Worm (Caenorhabditis elegans) whole organism, late embryonic: Measurements from ENCODE around the gene col-123.

Experiments used
- C08G9.2 ChIP-seq: sonication (generic microtip); optimal IDR thresholded peaks from 2 replicates; lab custom pipeline; 2016; ENCODE audit warnings: mild to moderate bottlenecking, missing genetic modification characterization, moderate library complexity, missing compliant biosample characterization
- F13H6.1 ChIP-seq: sonication (generic microtip); optimal IDR thresholded peaks from 2 replicates; lab custom pipeline; 2016; ENCODE audit warnings: missing genetic modification characterization, missing compliant biosample characterization
- K02D7.2 ChIP-seq: sonication (generic microtip); optimal IDR thresholded peaks from 2 replicates; lab custom pipeline; 2017; ENCODE audit warnings: mild to moderate bottlenecking, missing genetic modification characterization, missing compliant biosample characterization
- T23F11.4 ChIP-seq: fragments of 200-800 bp; sonication (Bioruptor generic); optimal IDR thresholded peaks from 2 replicates; lab custom pipeline; 2018; ENCODE audit warnings: mild to moderate bottlenecking, missing genetic modification characterization, missing compliant biosample characterization
- Y22D7AL.16 ChIP-seq: sonication (generic microtip); optimal IDR thresholded peaks from 2 replicates; lab custom pipeline; 2016; ENCODE audit warnings: missing genetic modification characterization, missing compliant biosample characterization
- ama-1 ChIP-seq: fragments of 150-350 bp; optimal IDR thresholded peaks from 2 replicates; lab custom pipeline; 2014
- ceh-14 ChIP-seq: sonication (generic microtip); optimal IDR thresholded peaks from 2 replicates; lab custom pipeline; 2016; ENCODE audit warnings: missing genotype, missing genetic modification characterization, missing compliant biosample characterization
- ceh-2 ChIP-seq: sonication (generic microtip); optimal IDR thresholded peaks from 2 replicates; lab custom pipeline; 2016; ENCODE audit warnings: missing genotype, missing genetic modification characterization, missing compliant biosample characterization
- ceh-22 ChIP-seq: sonication (generic microtip); optimal IDR thresholded peaks from 2 replicates; lab custom pipeline; 2017; ENCODE audit warnings: missing biosample characterization, missing genetic modification characterization
- ceh-24 ChIP-seq: sonication (generic microtip); optimal IDR thresholded peaks from 2 replicates; lab custom pipeline; 2016; ENCODE audit warnings: mild to moderate bottlenecking, missing genetic modification characterization, missing compliant biosample characterization
- ceh-31 ChIP-seq: sonication (generic microtip); optimal IDR thresholded peaks from 2 replicates; lab custom pipeline; 2016; ENCODE audit warnings: missing genetic modification characterization, missing compliant biosample characterization
- ceh-45 ChIP-seq: fragments of 200-800 bp; sonication (Bioruptor generic); IDR thresholded peaks from 2 replicates; pipeline ENCODE4 v1.3.6; 2022; ENCODE audit warnings: missing genetic modification reagents, missing genetic modification characterization, missing compliant biosample characterization
- ceh-48 ChIP-seq: sonication (generic microtip); optimal IDR thresholded peaks from 2 replicates; lab custom pipeline; 2016; ENCODE audit warnings: missing genetic modification characterization, inconsistent platforms, missing compliant biosample characterization
- ceh-6 ChIP-seq: fragments of 200-800 bp; sonication (Bioruptor generic); optimal IDR thresholded peaks from 2 replicates; lab custom pipeline; 2018; ENCODE audit warnings: mild to moderate bottlenecking, missing genetic modification characterization, missing compliant biosample characterization
- che-1 ChIP-seq: sonication (generic microtip); optimal IDR thresholded peaks from 2 replicates; lab custom pipeline; 2016; ENCODE audit warnings: mild to moderate bottlenecking, missing genetic modification characterization, missing compliant biosample characterization
- dve-1 ChIP-seq: sonication (generic microtip); optimal IDR thresholded peaks from 2 replicates; lab custom pipeline; 2017; ENCODE audit warnings: antibody characterized with exemption, mild to moderate bottlenecking, missing genetic modification characterization, missing compliant biosample characterization
- elt-2 ChIP-seq: sonication (generic microtip); optimal IDR thresholded peaks from 2 replicates; lab custom pipeline; 2016; ENCODE audit warnings: missing genetic modification reagents, missing genetic modification characterization, missing compliant biosample characterization
- eyg-1 ChIP-seq: sonication (generic microtip); optimal IDR thresholded peaks from 2 replicates; lab custom pipeline; 2016; ENCODE audit warnings: missing genotype, missing genetic modification characterization, missing compliant biosample characterization
- fax-1 ChIP-seq: sonication (generic microtip); optimal IDR thresholded peaks from 2 replicates; lab custom pipeline; 2016; ENCODE audit warnings: missing genotype, missing genetic modification characterization, missing compliant biosample characterization
- fkh-6 ChIP-seq: sonication (generic microtip); optimal IDR thresholded peaks from 2 replicates; lab custom pipeline; 2016; ENCODE audit warnings: missing genetic modification characterization, missing compliant biosample characterization
- hlh-13 ChIP-seq: fragments of 200-800 bp; sonication (Bioruptor generic); optimal IDR thresholded peaks from 2 replicates; lab custom pipeline; 2018; ENCODE audit warnings: mild to moderate bottlenecking, missing genetic modification characterization, missing compliant biosample characterization
- hlh-6 ChIP-seq: sonication (generic microtip); optimal IDR thresholded peaks from 2 replicates; lab custom pipeline; 2016; ENCODE audit warnings: missing genotype, missing genetic modification characterization, missing compliant biosample characterization
- lin-11 ChIP-seq: fragments of 200-800 bp; sonication (Bioruptor generic); optimal IDR thresholded peaks from 2 replicates; lab custom pipeline; 2018; ENCODE audit warnings: mild to moderate bottlenecking, missing genetic modification characterization, missing compliant biosample characterization
- madf-2 ChIP-seq: sonication (generic microtip); optimal IDR thresholded peaks from 2 replicates; lab custom pipeline; 2017; ENCODE audit warnings: missing genetic modification characterization, missing compliant biosample characterization
- nhr-232 ChIP-seq: sonication (generic microtip); optimal IDR thresholded peaks from 2 replicates; lab custom pipeline; 2016; ENCODE audit warnings: missing genetic modification characterization, missing compliant biosample characterization
- odd-2 ChIP-seq: sonication (generic microtip); optimal IDR thresholded peaks from 2 replicates; lab custom pipeline; 2017; ENCODE audit warnings: antibody characterized with exemption, mild to moderate bottlenecking, missing genetic modification characterization, missing compliant biosample characterization
- pag-3 ChIP-seq: sonication (generic microtip); optimal IDR thresholded peaks from 2 replicates; lab custom pipeline; 2016; ENCODE audit warnings: missing compliant biosample characterization, missing genetic modification characterization, borderline replicate concordance
- pat-9 ChIP-seq: fragments of 200-800 bp; sonication (Bioruptor generic); optimal IDR thresholded peaks from 2 replicates; lab custom pipeline; 2018; ENCODE audit warnings: mild to moderate bottlenecking, missing genetic modification characterization, moderate library complexity, missing compliant biosample characterization
- pha-2 ChIP-seq: sonication (generic microtip); optimal IDR thresholded peaks from 2 replicates; lab custom pipeline; 2017; ENCODE audit warnings: mild to moderate bottlenecking, missing genetic modification characterization, missing compliant biosample characterization
- pqm-1 ChIP-seq: sonication (generic microtip); optimal IDR thresholded peaks from 2 replicates; lab custom pipeline; 2016; ENCODE audit warnings: missing genetic modification characterization, missing compliant biosample characterization
- pros-1 ChIP-seq: fragments of 150-350 bp; optimal IDR thresholded peaks from 2 replicates; lab custom pipeline; 2014; ENCODE audit warnings: missing biosample characterization, missing genetic modification reagents, missing genetic modification characterization
- sdc-2 ChIP-seq: sonication (generic microtip); optimal IDR thresholded peaks from 2 replicates; lab custom pipeline; 2016; ENCODE audit warnings: missing genotype, missing genetic modification characterization, missing compliant biosample characterization
- sox-4 ChIP-seq: sonication (generic microtip); optimal IDR thresholded peaks from 2 replicates; lab custom pipeline; 2017; ENCODE audit warnings: mild to moderate bottlenecking, missing genetic modification characterization, inconsistent platforms, missing compliant biosample characterization
- syd-9 ChIP-seq: sonication (generic microtip); optimal IDR thresholded peaks from 2 replicates; lab custom pipeline; 2016; ENCODE audit warnings: mild to moderate bottlenecking, missing genetic modification characterization, moderate library complexity, missing compliant biosample characterization
- tbx-2 ChIP-seq: sonication (generic microtip); optimal IDR thresholded peaks from 2 replicates; lab custom pipeline; 2016; ENCODE audit warnings: missing genetic modification characterization, missing compliant biosample characterization
- tbx-7 ChIP-seq: sonication (generic microtip); optimal IDR thresholded peaks from 2 replicates; lab custom pipeline; 2016; ENCODE audit warnings: missing genotype, missing genetic modification characterization, missing compliant biosample characterization
- unc-3 ChIP-seq, 2 experiments: fragments of 200-800 bp in 1 of 2; sonication (Bioruptor generic) in 1 of 2; sonication (generic microtip) in 1 of 2; conservative IDR thresholded peaks in 1 of 2; optimal IDR thresholded peaks in 1 of 2; 2 replicates each; pipeline versions ENCODE4 v1.3.6 to Lab custom; 2016 to 2022; ENCODE audit warnings: missing compliant biosample characterization in 2 of 2, missing genetic modification characterization in 2 of 2, missing genetic modification reagents in 1 of 2
- unc-42 ChIP-seq: sonication (generic microtip); optimal IDR thresholded peaks from 2 replicates; lab custom pipeline; 2016; ENCODE audit warnings: missing genotype, missing genetic modification characterization, missing compliant biosample characterization
- unc-86 ChIP-seq: sonication (generic microtip); optimal IDR thresholded peaks from 2 replicates; lab custom pipeline; 2016; ENCODE audit warnings: missing genetic modification characterization, missing compliant biosample characterization
- zip-5 ChIP-seq: sonication (generic microtip); optimal IDR thresholded peaks from 2 replicates; lab custom pipeline; 2016; ENCODE audit warnings: missing genetic modification characterization, missing compliant biosample characterization
- ztf-16 ChIP-seq: sonication (generic microtip); optimal IDR thresholded peaks from 2 replicates; lab custom pipeline; 2017; ENCODE audit warnings: missing genetic modification characterization, missing compliant biosample characterization

Gene col-123

DNA sequence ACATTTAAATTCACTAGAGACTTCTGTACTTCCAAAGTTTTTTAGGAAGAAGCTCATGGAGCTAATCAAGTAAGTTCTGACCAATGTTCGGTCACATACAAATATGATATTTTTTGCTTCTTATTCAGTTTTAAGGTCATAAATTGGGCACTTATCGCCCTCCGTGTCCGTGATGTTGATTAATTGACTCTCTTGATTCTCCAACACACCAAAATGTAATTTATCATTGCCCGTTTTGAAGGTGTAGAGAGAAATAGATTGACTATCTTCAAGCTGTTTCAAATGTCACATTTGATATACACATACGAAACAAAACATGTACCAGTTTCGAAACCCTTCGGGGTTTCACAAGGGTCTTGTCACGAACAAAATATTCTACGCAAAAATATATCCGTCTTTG is 31.0 kb upstream of the col-123 start:
- TF ChIP-seq madf-2 (no peak), fkh-6 (tag; lab: Kevin White, UChicago) (no peak)

ce11 chrIV:9795250-9795649 is 26.5 kb upstream of the col-123 start:
- TF ChIP-seq pag-3 (tag; lab: Kevin White, UChicago) (no peak), ceh-6 (GFP tag; lab: Kevin White, UChicago) (no peak), ceh-14 (no peak), pqm-1 (no peak), syd-9 (tag; lab: Kevin White, UChicago) (no peak), T23F11.4 (GFP tag; lab: Kevin White, UChicago) (no peak), fkh-6 (tag; lab: Kevin White, UChicago) (no peak), fax-1 (no peak), nhr-232 (tag; lab: Kevin White, UChicago) (no peak), ceh-22 (tag; lab: Kevin White, UChicago) (no peak), sdc-2 (no peak), hlh-6 (tag; lab: Kevin White, UChicago) (no peak), K02D7.2 (tag; lab: Kevin White, UChicago) (no peak), pat-9 (tag; lab: Kevin White, UChicago) (no peak), ceh-24 (tag; lab: Kevin White, UChicago) (no peak), ama-1 (no peak), F13H6.1 (tag; lab: Kevin White, UChicago) (no peak), tbx-7 (tag; lab: Kevin White, UChicago) (no peak), unc-86 (tag; lab: Kevin White, UChicago) (no peak)
- TF ChIP-seq, all 69 proteins: peak for 0

- TF ChIP-seq hlh-13: no peak
Observed at ce11 chrIV:9796494-9796893, 25.2 kb upstream of the col-123 start, which contains the start of gene pis-1. Gene pis-1, minus strand, starts transcription at chrIV:9796594.

ce11 chrIV:9797304-9798003 is 24.3 kb upstream of the col-123 start, which contains the start of gene T13F2.2:
Gene T13F2.2, minus strand, starts transcription at chrIV:9797354.
- TF ChIP-seq ceh-2 (peak; percentile 3), Y22D7AL.16 (tag; lab: Kevin White, UChicago) (no peak), ztf-16 (tag; lab: Kevin White, UChicago) (no peak), ceh-31 (tag; lab: Kevin White, UChicago) (peak; percentile 38), ama-1 (no peak), ceh-45 (GFP tag; lab: Robert Waterston, UW) (no peak), tbx-7 (tag; lab: Kevin White, UChicago) (no peak), tbx-2 (tag; lab: Kevin White, UChicago) (peak; percentile 52), zip-5 (tag; lab: Kevin White, UChicago) (peak; percentile 41), ceh-48 (tag; lab: Kevin White, UChicago) (peak; percentile 1), C08G9.2 (tag; lab: Kevin White, UChicago) (peak; percentile 10), elt-2 (tag; lab: Kevin White, UChicago) (peak; percentile 58)

DNA sequence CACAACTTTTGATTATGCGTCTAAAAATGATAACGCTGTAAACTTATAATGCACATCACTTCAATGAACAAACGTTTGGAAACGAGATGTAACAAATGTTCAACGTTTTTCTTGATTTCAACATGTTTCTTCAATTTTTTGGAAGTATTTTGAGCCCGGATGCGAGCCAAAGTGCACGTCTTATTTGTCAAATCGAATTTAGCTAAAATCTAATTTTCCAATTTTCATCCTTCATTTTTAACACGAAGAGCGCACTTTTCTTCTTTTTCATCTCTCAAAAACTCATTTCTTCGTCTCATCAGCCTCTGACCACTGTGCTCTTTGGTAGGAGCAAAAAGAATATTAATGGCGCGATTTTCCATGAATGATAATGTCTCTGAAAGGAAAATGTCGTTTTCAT is 23.4 kb upstream of the col-123 start:
- TF ChIP-seq unc-42 (peak; percentile 96), che-1 (no peak)

ce11 chrIV:9799129-9799528 is 22.6 kb upstream of the col-123 start, which contains the start of gene fat-4:
Gene fat-4, plus strand, starts transcription at chrIV:9799429.
- TF ChIP-seq dve-1 (tag; lab: Kevin White, UChicago): no peak
- no peak for TF ChIP-seq pqm-1
- TF ChIP-seq ceh-24 (tag; lab: Kevin White, UChicago): no peak
- no peak for TF ChIP-seq unc-3 (GFP tag; conservative IDR thresholded peaks at IDR 0.05; lab: Robert Waterston, UW)
- no peak for TF ChIP-seq unc-3 (tag; optimal IDR thresholded peaks at IDR 0.05; lab: Kevin White, UChicago)
- no peak for TF ChIP-seq odd-2 (tag; lab: Kevin White, UChicago)
- TF ChIP-seq eyg-1 (tag; lab: Kevin White, UChicago): no peak
- TF ChIP-seq pha-2 (tag; lab: Kevin White, UChicago): no peak
- TF ChIP-seq lin-11: no peak
- no peak for TF ChIP-seq ceh-48 (tag; lab: Kevin White, UChicago)
- TF ChIP-seq sox-4 (tag; lab: Kevin White, UChicago): no peak
- no peak for TF ChIP-seq hlh-6 (tag; lab: Kevin White, UChicago)
- no peak for TF ChIP-seq pros-1 (tag; lab: Kevin White, UChicago)
- TF ChIP-seq, all 69 proteins: peak for 0
